Fruit fly (Drosophila melanogaster) whole organism, prepupa: Measurements from ENCODE around the gene IFT43.

ENCODE experiments used
- CG10669 ChIP-seq: fragments of 200-800 bp; sonication (Bioruptor generic); optimal IDR thresholded peaks from 3 replicates; lab custom pipeline; 2018; ENCODE audit warnings: missing biosample characterization, mild to moderate bottlenecking, missing genetic modification characterization, moderate library complexity
- CG15336 ChIP-seq: fragments of 200-800 bp; sonication (Bioruptor generic); IDR thresholded peaks from 2 replicates; pipeline ENCODE4 v1.3.6; 2022; ENCODE audit warnings: missing biosample characterization, missing genetic modification characterization
- CG1621 ChIP-seq: fragments of 200-800 bp; sonication (Bioruptor generic); optimal IDR thresholded peaks from 3 replicates; lab custom pipeline; 2018; ENCODE audit warnings: missing biosample characterization, mild to moderate bottlenecking, missing genetic modification characterization
- CG16779 ChIP-seq: fragments of 200-800 bp; sonication (Bioruptor generic); optimal IDR thresholded peaks from 3 replicates; lab custom pipeline; 2017; ENCODE audit warnings: missing biosample characterization, mild to moderate bottlenecking, missing genetic modification characterization
- CG34406 ChIP-seq: fragments of 200-800 bp; sonication (Bioruptor generic); optimal IDR thresholded peaks from 3 replicates; lab custom pipeline; 2016; ENCODE audit warnings: missing biosample characterization, missing genetic modification characterization
- CG6163 ChIP-seq: fragments of 200-800 bp; sonication (Bioruptor generic); IDR thresholded peaks from 3 replicates; pipeline ENCODE4 v1.3.6; 2022; ENCODE audit warnings: missing biosample characterization, missing genetic modification characterization
- CG6808 ChIP-seq: fragments of 200-800 bp; sonication (Bioruptor generic); optimal IDR thresholded peaks from 3 replicates; lab custom pipeline; 2017; ENCODE audit warnings: missing biosample characterization, missing genetic modification characterization, mild to moderate bottlenecking, moderate library complexity, missing genetic modification reagents
- CG6854 ChIP-seq: fragments of 200-800 bp; sonication (Bioruptor generic); optimal IDR thresholded peaks from 2 replicates; lab custom pipeline; 2017; ENCODE audit warnings: missing biosample characterization, mild to moderate bottlenecking, missing genetic modification characterization
- CG8119 ChIP-seq: fragments of 200-800 bp; sonication (Bioruptor generic); IDR thresholded peaks from 3 replicates; pipeline ENCODE4 v1.3.6; 2022; ENCODE audit warnings: missing biosample characterization, missing genetic modification characterization
- CG9139 ChIP-seq: fragments of 200-800 bp; sonication (Bioruptor generic); optimal IDR thresholded peaks from 3 replicates; lab custom pipeline; 2017; ENCODE audit warnings: missing biosample characterization, mild to moderate bottlenecking, missing genetic modification characterization
- Eip75B ChIP-seq: fragments of 200-800 bp; sonication (Bioruptor generic); optimal IDR thresholded peaks from 3 replicates; lab custom pipeline; 2016; ENCODE audit warnings: missing biosample characterization, missing genetic modification characterization
- Eip78C ChIP-seq: fragments of 200-800 bp; sonication (Bioruptor generic); peaks from one replicate; lab custom pipeline; 2016; ENCODE audit warnings: missing biosample characterization, missing genetic modification characterization
- Eip93F ChIP-seq: fragments of 200-800 bp; sonication (Bioruptor generic); optimal IDR thresholded peaks from 2 replicates; lab custom pipeline; 2016; ENCODE audit warnings: missing biosample characterization, mild to moderate bottlenecking, missing genetic modification characterization
- Lpt ChIP-seq: fragments of 200-800 bp; sonication (Bioruptor generic); optimal IDR thresholded peaks from 3 replicates; lab custom pipeline; 2016; ENCODE audit warnings: missing biosample characterization, missing genetic modification characterization
- Met ChIP-seq: fragments of 200-800 bp; sonication (Bioruptor generic); optimal IDR thresholded peaks from 3 replicates; lab custom pipeline; 2016; ENCODE audit warnings: missing biosample characterization, missing genetic modification characterization
- OdsH ChIP-seq: fragments of 200-800 bp; sonication (Bioruptor generic); optimal IDR thresholded peaks from 3 replicates; lab custom pipeline; 2016; ENCODE audit warnings: missing biosample characterization, missing genetic modification characterization
- Smox ChIP-seq: fragments of 200-800 bp; sonication (Bioruptor generic); optimal IDR thresholded peaks from 3 replicates; lab custom pipeline; 2016; ENCODE audit warnings: missing biosample characterization, missing genetic modification characterization
- Sox102F ChIP-seq: fragments of 200-800 bp; sonication (Bioruptor generic); optimal IDR thresholded peaks from 2 replicates; lab custom pipeline; 2016; ENCODE audit warnings: missing biosample characterization, mild to moderate bottlenecking, missing genetic modification characterization
- Sox14 ChIP-seq: fragments of 200-800 bp; sonication (Bioruptor generic); optimal IDR thresholded peaks from 3 replicates; lab custom pipeline; 2016; ENCODE audit warnings: missing biosample characterization, missing genetic modification characterization
- Sox15 ChIP-seq: fragments of 200-800 bp; sonication (Bioruptor generic); optimal IDR thresholded peaks from 3 replicates; lab custom pipeline; 2016; ENCODE audit warnings: missing biosample characterization, missing genetic modification characterization
- eg ChIP-seq: fragments of 200-800 bp; sonication (Bioruptor generic); IDR thresholded peaks from 3 replicates; pipeline ENCODE4 v1.3.6; 2022; ENCODE audit warnings: missing biosample characterization, missing genetic modification characterization
- fd59A ChIP-seq: fragments of 200-800 bp; sonication (Bioruptor generic); optimal IDR thresholded peaks from 2 replicates; lab custom pipeline; 2017; ENCODE audit warnings: missing biosample characterization, mild to moderate bottlenecking, missing genetic modification characterization, missing genetic modification reagents
- fd85E ChIP-seq: fragments of 200-800 bp; sonication (Bioruptor generic); optimal IDR thresholded peaks from 3 replicates; lab custom pipeline; 2016; ENCODE audit warnings: missing biosample characterization, missing genetic modification characterization
- fkh ChIP-seq: fragments of 200-800 bp; sonication (Bioruptor generic); optimal IDR thresholded peaks from 3 replicates; lab custom pipeline; 2017; ENCODE audit warnings: missing biosample characterization, mild to moderate bottlenecking, missing genetic modification characterization, moderate library complexity
- pdm3 ChIP-seq: fragments of 200-800 bp; sonication (Bioruptor generic); optimal IDR thresholded peaks from 3 replicates; lab custom pipeline; 2016; ENCODE audit warnings: missing biosample characterization, missing genetic modification characterization
- spab ChIP-seq: fragments of 200-800 bp; sonication (Bioruptor generic); optimal IDR thresholded peaks from 2 replicates; lab custom pipeline; 2017; ENCODE audit warnings: missing biosample characterization, mild to moderate bottlenecking, missing genetic modification characterization, missing genetic modification reagents
- ss ChIP-seq, 2 experiments: fragments of 200-800 bp; sonication (Bioruptor generic); optimal IDR thresholded peaks; 2 replicates in 1 of 2; 3 replicates in 1 of 2; lab custom pipeline; 2017 to 2018; ENCODE audit warnings: mild to moderate bottlenecking in 2 of 2, missing biosample characterization in 2 of 2, missing genetic modification characterization in 2 of 2, moderate library complexity in 1 of 2
- svp ChIP-seq: fragments of 200-800 bp; sonication (Bioruptor generic); peaks from one replicate; lab custom pipeline; 2016; ENCODE audit warnings: missing biosample characterization, missing genetic modification characterization
- topi ChIP-seq: fragments of 200-800 bp; sonication (Bioruptor generic); optimal IDR thresholded peaks from 3 replicates; lab custom pipeline; 2016; ENCODE audit warnings: missing biosample characterization, missing genetic modification characterization
- vri ChIP-seq: fragments of 200-800 bp; sonication (Bioruptor generic); optimal IDR thresholded peaks from 3 replicates; lab custom pipeline; 2016; ENCODE audit warnings: missing biosample characterization, mild to moderate bottlenecking, missing genetic modification characterization

IFT43 gene

DNA sequence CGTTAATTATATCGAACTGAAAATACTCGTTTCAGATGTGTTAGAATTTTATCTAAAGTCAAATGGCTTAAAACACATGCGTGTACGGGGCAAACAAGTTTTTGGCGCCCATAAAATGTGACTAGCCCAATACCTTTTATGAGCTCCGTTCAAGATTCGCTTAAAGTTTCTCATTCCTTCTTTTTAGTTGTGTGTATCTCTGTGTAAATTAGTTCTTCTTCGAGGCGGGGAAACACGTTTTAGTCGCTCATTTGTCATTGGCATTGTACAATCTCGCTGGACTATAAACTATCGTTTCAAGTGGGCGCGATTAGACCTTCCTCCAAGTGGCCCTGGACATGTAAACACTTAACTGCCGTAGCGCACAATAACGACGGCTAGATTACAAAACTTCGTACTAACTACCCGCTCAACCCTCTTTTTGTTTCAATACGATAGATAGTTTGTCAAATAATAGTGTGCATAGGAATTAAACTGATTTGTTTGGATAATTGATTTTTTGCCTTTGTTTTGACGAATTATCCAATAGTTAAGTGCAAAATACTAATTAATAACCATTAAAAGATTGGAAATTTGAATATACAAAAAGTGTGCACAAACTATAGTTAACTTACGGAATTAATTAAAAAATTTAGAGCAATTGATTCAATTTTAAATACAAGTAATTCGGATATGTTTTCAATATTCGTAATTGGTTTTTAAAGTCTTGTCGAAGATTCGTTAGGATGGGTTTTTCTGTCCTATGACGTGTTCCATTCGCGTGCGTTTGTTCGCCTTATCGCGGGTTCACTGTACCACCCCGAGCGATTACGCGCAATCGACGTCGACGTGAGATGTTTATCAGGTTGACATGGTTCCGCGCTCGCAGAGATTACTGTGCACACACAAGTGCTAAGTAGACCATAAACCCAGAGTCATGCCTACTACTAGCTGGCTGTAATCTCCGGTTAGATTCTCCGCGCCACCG lies 25.9 kb upstream of the IFT43 start (continued):
- TF ChIP-seq Sox14 (GFP tag; lab: Kevin White, UChicago) = peak; percentile 26
- no peak for TF ChIP-seq Smox
- TF ChIP-seq fkh (GFP tag; lab: Kevin White, UChicago) = peak; percentile 12
- peak; percentile 36 for TF ChIP-seq spab
- peak; percentile 88 for TF ChIP-seq Eip78C (GFP tag; lab: Kevin White, UChicago)
- TF ChIP-seq Lpt = peak; percentile 3
- TF ChIP-seq Sox102F = no peak
- TF ChIP-seq Met = peak; percentile 39
- TF ChIP-seq OdsH (GFP tag; lab: Kevin White, UChicago) = peak; percentile 47
- TF ChIP-seq CG1621 (tag; lab: Kevin White, UChicago) = no peak
- peak; percentile 6 for TF ChIP-seq CG34406 (GFP tag; lab: Kevin White, UChicago)
- TF ChIP-seq Eip75B (GFP tag; lab: Kevin White, UChicago) = peak; percentile 15
- TF ChIP-seq vri (GFP tag; lab: Kevin White, UChicago) = peak; percentile 83
- TF ChIP-seq CG6854 (GFP tag; lab: Kevin White, UChicago) = no peak
- TF ChIP-seq pdm3 = no peak
- no peak for TF ChIP-seq fd85E (GFP tag; lab: Kevin White, UChicago)
- TF ChIP-seq CG15336 (GFP tag; lab: Robert Waterston, UW) = peak; percentile 45; the same call in 1 of the 2 replicates

DNA sequence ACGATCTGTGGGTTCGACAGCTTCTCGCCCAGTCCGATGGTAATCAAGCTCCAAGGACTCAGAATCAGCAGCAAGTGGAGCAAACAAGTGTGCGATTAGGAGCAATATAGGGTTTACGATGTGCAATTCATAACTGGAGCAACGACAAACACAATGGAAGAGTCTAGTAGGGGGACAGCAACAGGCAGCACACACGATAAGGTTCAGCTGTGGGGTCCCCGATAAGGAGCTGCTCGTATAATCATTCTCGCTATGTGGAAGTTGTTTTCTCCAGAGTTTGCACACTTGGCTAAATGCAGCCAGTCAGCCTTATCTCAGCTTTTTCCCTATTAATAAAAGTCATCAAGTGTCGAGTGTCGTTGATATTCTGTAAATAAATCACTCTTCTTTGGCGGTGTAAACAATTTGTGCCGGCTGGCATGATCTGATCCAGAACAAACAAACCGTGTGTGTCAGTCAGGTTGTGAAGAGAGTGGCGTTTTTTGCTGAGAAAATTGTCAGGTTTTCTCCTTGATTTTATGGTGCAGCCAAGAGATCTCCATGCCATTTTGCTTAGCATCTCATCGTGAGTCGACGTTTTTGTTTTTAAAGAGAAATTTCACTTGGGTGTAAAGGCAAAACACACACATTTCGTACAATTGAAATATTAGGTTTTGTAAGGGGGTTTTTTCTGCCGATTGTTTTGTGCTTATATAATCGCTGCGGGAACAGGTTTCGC lies 25.1 kb upstream of the IFT43 start:
- peak; percentile 72 for TF ChIP-seq Eip78C (GFP tag; lab: Kevin White, UChicago)
- no peak for TF ChIP-seq OdsH (GFP tag; lab: Kevin White, UChicago)
- no peak for TF ChIP-seq CG9139 (GFP tag; lab: Kevin White, UChicago)
- TF ChIP-seq fkh (GFP tag; lab: Kevin White, UChicago) = peak; percentile 50
- TF ChIP-seq CG16779 (tag; lab: Kevin White, UChicago) = peak; percentile 14
- TF ChIP-seq svp (GFP tag; lab: Kevin White, UChicago) = peak; percentile 95
- peak; percentile 82 for TF ChIP-seq vri (GFP tag; lab: Kevin White, UChicago)
- peak; percentile 18 for TF ChIP-seq CG6808 (GFP tag; lab: Kevin White, UChicago)
- no peak for TF ChIP-seq Met
- TF ChIP-seq CG8119 (GFP tag; lab: Robert Waterston, UW) = no peak
- 0 out of 3 replicates have a peak, but pooled peaks have one; percentile 41 for TF ChIP-seq CG6163 (GFP tag; lab: Robert Waterston, UW)
- peak; percentile 31 for TF ChIP-seq Sox14 (GFP tag; lab: Kevin White, UChicago)
- 0 out of 3 replicates have a peak, but pooled peaks have one; percentile 27 for TF ChIP-seq eg
- no peak for TF ChIP-seq CG10669
- TF ChIP-seq, all 60 proteins: peak for 9

DNA sequence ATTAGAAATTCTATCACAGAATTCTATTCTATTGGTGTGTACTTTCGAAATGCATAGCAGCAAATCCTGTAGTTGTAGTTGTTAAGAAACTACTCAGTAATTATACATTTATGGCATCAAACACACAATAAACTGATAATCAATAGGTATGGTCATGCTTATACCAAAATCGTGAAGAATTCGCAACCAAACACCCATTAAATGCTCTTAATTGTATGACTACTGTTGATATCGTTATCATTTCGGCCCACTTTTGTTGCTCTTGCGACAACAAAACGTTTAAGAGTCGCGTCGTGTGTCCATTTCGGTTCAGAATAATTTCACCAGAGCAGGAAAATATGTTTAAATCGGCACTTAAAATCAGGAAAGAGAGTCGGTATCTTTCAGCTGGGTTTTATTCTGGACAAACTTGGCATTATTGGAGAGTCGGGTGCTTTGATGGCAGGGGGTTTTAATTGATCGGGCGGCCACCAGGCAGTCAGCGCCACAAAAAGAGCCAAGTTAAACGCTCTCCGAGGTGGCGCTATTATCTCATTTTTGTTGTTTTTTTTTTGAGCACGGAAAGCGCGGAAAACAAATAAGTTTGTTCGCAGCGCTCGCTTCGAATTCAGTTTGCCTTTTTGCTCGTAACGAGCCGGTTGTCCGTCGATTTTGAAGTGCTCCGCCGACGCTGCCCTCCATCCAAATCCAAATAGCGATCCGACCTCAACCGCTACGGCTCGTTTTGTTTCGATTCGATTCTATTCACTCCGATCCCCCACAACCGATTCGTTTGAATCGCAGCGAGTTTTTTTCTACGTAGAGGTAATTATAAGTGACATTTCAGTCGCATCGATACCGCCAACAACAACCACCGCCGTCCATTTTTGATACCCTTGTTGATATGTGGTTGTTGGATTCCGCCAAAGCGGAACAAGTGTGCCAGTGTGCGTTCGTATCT lies 23.9 kb upstream of the IFT43 start, which contains the start of gene MRP:
TSS of gene MRP (plus strand) at position 609 of the 940 bp plus-strand sequence.
- TF ChIP-seq fd59A (no peak), topi (GFP tag; lab: Kevin White, UChicago) (no peak), vri (GFP tag; lab: Kevin White, UChicago) (peak; percentile 23), fkh (GFP tag; lab: Kevin White, UChicago) (peak; percentile 64), CG8119 (GFP tag; lab: Robert Waterston, UW) (0 out of 3 replicates have a peak, but pooled peaks have one; percentile 34), CG15336 (GFP tag; lab: Robert Waterston, UW) (0 out of 2 replicates have a peak, but pooled peaks have one; percentile 6), ss (GFP tag; optimal IDR thresholded peaks at IDR 0.05; lab: Kevin White, UChicago) (no peak)

DNA sequence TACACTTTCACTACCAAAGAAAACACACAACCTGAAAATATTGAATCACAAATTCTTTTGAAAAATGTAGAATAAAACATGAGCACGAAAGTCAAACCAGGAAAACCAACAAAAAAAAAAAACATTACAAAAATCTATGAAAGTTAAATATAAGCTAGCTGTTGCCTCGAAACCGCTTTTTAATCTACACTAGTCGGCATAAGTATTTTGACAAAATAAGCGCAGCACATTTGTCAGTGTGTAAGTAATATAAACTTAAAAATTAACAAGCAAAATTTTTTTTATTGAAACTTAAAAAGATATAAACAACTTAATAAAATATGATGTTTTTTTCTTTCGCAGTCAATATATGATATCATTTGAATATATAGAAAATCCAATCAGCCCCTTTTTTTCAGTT lies 18.1 kb upstream of the IFT43 start, which contains the start of gene CG5787:
TSS of gene CG5787 (minus strand) at position 101 of the 400 bp plus-strand sequence.
- TF ChIP-seq Eip93F (GFP tag; lab: Kevin White, UChicago) (no peak), Sox15 (GFP tag; lab: Kevin White, UChicago) (no peak)
